Worm (Caenorhabditis elegans) whole organism, young adult: ENCODE data around the gene F56A8.8.

Experiments used
- C17E4.6 ChIP-seq: fragments of 200-800 bp; sonication (Bioruptor generic); IDR thresholded peaks from 2 replicates; pipeline ENCODE4 v1.3.6; 2022; ENCODE audit warnings: missing genetic modification reagents, missing genetic modification characterization, missing compliant biosample characterization
- F22D6.2 ChIP-seq: sonication (generic microtip); optimal IDR thresholded peaks from 2 replicates; lab custom pipeline; 2016; ENCODE audit warnings: mild to moderate bottlenecking, missing genetic modification characterization, missing compliant biosample characterization
- T07F8.4 ChIP-seq: sonication (generic microtip); optimal IDR thresholded peaks from 2 replicates; lab custom pipeline; 2016; ENCODE audit warnings: mild to moderate bottlenecking, missing genetic modification characterization, moderate library complexity, missing compliant biosample characterization
- Y95B8A.8 ChIP-seq: fragments of 200-800 bp; sonication (Bioruptor generic); IDR thresholded peaks from 2 replicates; pipeline ENCODE4 v1.3.6; 2022; ENCODE audit warnings: missing genetic modification reagents, missing genetic modification characterization, missing compliant biosample characterization
- hrde-1 ChIP-seq: sonication (generic microtip); optimal IDR thresholded peaks from 2 replicates; lab custom pipeline; 2016; ENCODE audit warnings: missing genetic modification characterization, mild to moderate bottlenecking, missing compliant biosample characterization, moderate library complexity, missing genotype, missing genetic modification reagents, borderline replicate concordance
- snpc-4 ChIP-seq, 5 experiments: fragments of 150-350 bp in 1 of 5; sonication (generic microtip) in 4 of 5; optimal IDR thresholded peaks; 2 replicates each; lab custom pipeline; 2014 to 2018; ENCODE audit warnings: missing genetic modification characterization in 5 of 5, missing biosample characterization in 3 of 5, antibody characterized with exemption in 2 of 5, mild to moderate bottlenecking in 2 of 5, missing compliant biosample characterization in 2 of 5, missing genotype in 2 of 5, moderate library complexity in 2 of 5, missing genetic modification reagents in 1 of 5
- tbp1 ChIP-seq: fragments of 200-800 bp; sonication (Bioruptor generic); optimal IDR thresholded peaks from 2 replicates; lab custom pipeline; 2018; ENCODE audit warnings: mild to moderate bottlenecking, missing genetic modification characterization, missing compliant biosample characterization
- ztf-28 ChIP-seq: fragments of 200-800 bp; sonication (Bioruptor generic); IDR thresholded peaks from 2 replicates; pipeline ENCODE4 v1.3.6; 2022; ENCODE audit warnings: missing genetic modification reagents, missing genetic modification characterization, missing compliant biosample characterization

DNA sequence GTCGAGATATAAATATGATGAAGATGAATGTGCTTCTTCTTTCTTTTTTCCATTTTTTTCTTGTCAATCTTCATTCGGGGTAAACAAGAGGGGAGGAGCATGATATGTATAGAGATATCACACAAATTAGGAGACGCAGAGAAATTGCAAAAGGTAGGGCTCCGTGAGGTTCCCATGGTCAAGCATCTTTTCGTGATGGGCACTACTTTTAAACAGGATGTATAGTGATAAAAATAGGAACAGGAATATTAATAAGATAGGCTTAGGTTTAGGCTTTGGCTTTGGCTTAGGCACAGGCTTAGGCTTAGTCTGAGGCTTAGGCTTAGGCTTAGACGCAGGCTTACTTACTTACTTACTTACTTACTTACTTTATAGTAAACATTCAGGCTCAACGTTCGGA is 39.2 kb downstream of the F56A8.8 start, which contains the start of gene F53A2.1:
- no peak for TF ChIP-seq T07F8.4 (tag; lab: Kevin White, UChicago)
- TF ChIP-seq C17E4.6: no peak
- no peak for TF ChIP-seq hrde-1
- TF ChIP-seq F22D6.2: no peak
- no peak for TF ChIP-seq Y95B8A.8 (GFP tag; lab: Robert Waterston, UW)
- TF ChIP-seq snpc-4 (GFP tag; optimal IDR thresholded peaks at IDR 0.05; lab: Kevin White, UChicago): no peak
- TF ChIP-seq snpc-4 (tag; optimal IDR thresholded peaks at IDR 0.05; lab: Kevin White, UChicago): no peak
- no peak for TF ChIP-seq ztf-28 (GFP tag; lab: Robert Waterston, UW)
- TF ChIP-seq tbp1 (GFP tag; lab: Kevin White, UChicago): no peak
